Worm (Caenorhabditis elegans) whole organism, midembryonic: Measurements from ENCODE around the gene athp-2.

Experiments used
- T22C8.4 ChIP-seq: fragments of 200-800 bp; sonication (Bioruptor generic); IDR thresholded peaks from 2 replicates; pipeline ENCODE4 v1.3.6; 2022; ENCODE audit warnings: missing genetic modification characterization, missing compliant biosample characterization
- cog-1 ChIP-seq: sonication (generic microtip); optimal IDR thresholded peaks from 2 replicates; lab custom pipeline; 2016; ENCODE audit warnings: missing genetic modification characterization, missing compliant biosample characterization
- flt-1 ChIP-seq: fragments of 200-800 bp; sonication (Bioruptor generic); IDR thresholded peaks from 2 replicates; pipeline ENCODE4 v1.3.6; 2022; ENCODE audit warnings: missing genetic modification characterization, missing compliant biosample characterization
- klf-2 ChIP-seq: fragments of 200-800 bp; sonication (Bioruptor generic); conservative IDR thresholded peaks from 2 replicates; pipeline ENCODE4 v1.3.6; 2022; ENCODE audit warnings: missing genetic modification reagents, missing genetic modification characterization, missing compliant biosample characterization
- med-1 ChIP-seq: sonication (generic microtip); optimal IDR thresholded peaks from 2 replicates; lab custom pipeline; 2017; ENCODE audit warnings: missing genetic modification characterization, mild to moderate bottlenecking, missing compliant biosample characterization, antibody characterized with exemption, missing genetic modification reagents; ENCODE audit not compliant: insufficient read depth
- ref-1 ChIP-seq: fragments of 200-800 bp; sonication (Bioruptor generic); conservative IDR thresholded peaks from 2 replicates; pipeline ENCODE4 v1.3.6; 2022; ENCODE audit warnings: missing genetic modification reagents, missing genetic modification characterization, missing compliant biosample characterization
- tab-1 ChIP-seq: fragments of 200-800 bp; sonication (Bioruptor generic); IDR thresholded peaks from 2 replicates; pipeline ENCODE4 v1.3.6; 2022; ENCODE audit warnings: missing genetic modification characterization, missing compliant biosample characterization
- ztf-23 ChIP-seq: fragments of 200-800 bp; sonication (Bioruptor generic); IDR thresholded peaks from 2 replicates; pipeline ENCODE4 v1.3.6; 2022; ENCODE audit warnings: missing genetic modification reagents, missing genetic modification characterization, missing compliant biosample characterization
- ztf-29 ChIP-seq: fragments of 200-800 bp; sonication (Bioruptor generic); IDR thresholded peaks from 2 replicates; pipeline ENCODE4 v1.3.6; 2022; ENCODE audit warnings: missing genetic modification reagents, missing genetic modification characterization, missing compliant biosample characterization

Gene athp-2

DNA sequence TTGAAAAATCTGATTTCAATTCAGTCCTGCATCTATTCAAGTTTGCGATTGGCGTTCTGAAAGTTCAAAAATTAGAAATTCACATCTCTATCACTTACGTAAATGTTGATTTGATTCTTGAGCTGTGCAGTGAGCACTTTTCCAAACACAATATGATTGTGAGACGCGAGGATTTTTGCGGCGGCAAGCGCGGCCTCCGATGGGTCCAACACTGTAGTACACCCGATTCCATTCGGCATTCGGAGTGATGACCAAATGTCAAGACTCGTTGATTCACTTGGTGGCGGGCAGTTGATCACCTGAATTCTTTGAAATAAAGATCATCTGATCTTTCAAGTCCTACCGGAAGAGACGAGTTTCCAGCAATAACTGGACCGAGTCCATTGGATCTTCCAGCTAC, 29.7 kb downstream of the athp-2 start:
- no peak for TF ChIP-seq ref-1 (GFP tag; lab: Robert Waterston, UW)
- TF ChIP-seq ztf-23 (GFP tag; lab: Robert Waterston, UW): no peak
- no peak for TF ChIP-seq T22C8.4
- no peak for TF ChIP-seq med-1 (GFP tag; lab: Kevin White, UChicago)
- no peak for TF ChIP-seq klf-2 (GFP tag; lab: Robert Waterston, UW)
- no peak for TF ChIP-seq tab-1
- TF ChIP-seq ztf-29: no peak
- TF ChIP-seq cog-1 (tag; lab: Kevin White, UChicago): no peak
- TF ChIP-seq flt-1 (GFP tag; lab: Robert Waterston, UW): no peak

DNA sequence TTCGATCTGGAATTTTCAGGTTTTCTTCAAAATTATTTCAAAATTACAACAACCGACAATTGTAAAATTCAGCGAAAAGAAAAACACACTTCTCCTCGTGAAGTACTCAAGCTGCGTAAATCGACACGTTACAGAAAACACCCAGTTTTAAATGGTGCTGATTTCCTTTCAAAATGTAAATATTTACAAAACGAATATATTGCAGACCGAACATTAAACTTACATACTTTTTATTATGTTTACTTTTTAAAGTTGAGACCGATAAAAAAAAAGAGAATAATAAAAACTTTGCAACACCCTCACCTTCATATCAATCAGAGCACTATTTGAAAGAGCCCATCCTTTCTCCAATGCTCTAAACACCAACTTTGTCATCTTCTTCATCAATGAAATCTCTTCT, 30.9 kb downstream of the athp-2 start:
- TF ChIP-seq T22C8.4 (no peak), flt-1 (GFP tag; lab: Robert Waterston, UW) (no peak), ztf-29 (no peak), cog-1 (tag; lab: Kevin White, UChicago) (no peak), klf-2 (GFP tag; lab: Robert Waterston, UW) (no peak), ref-1 (GFP tag; lab: Robert Waterston, UW) (no peak), med-1 (GFP tag; lab: Kevin White, UChicago) (no peak), tab-1 (no peak), ztf-23 (GFP tag; lab: Robert Waterston, UW) (no peak)

- TF ChIP-seq tab-1: no peak
- TF ChIP-seq ztf-23 (GFP tag; lab: Robert Waterston, UW): no peak
- no peak for TF ChIP-seq T22C8.4
- TF ChIP-seq flt-1 (GFP tag; lab: Robert Waterston, UW): no peak
- no peak for TF ChIP-seq med-1 (GFP tag; lab: Kevin White, UChicago)
- TF ChIP-seq cog-1 (tag; lab: Kevin White, UChicago): no peak
- no peak for TF ChIP-seq klf-2 (GFP tag; lab: Robert Waterston, UW)
Measured at ce11 chrII:4372406-4372805, 32.4 kb downstream of the athp-2 start, which contains the start of gene paic-1. Gene paic-1, minus strand, starts transcription at chrII:4372525.

DNA sequence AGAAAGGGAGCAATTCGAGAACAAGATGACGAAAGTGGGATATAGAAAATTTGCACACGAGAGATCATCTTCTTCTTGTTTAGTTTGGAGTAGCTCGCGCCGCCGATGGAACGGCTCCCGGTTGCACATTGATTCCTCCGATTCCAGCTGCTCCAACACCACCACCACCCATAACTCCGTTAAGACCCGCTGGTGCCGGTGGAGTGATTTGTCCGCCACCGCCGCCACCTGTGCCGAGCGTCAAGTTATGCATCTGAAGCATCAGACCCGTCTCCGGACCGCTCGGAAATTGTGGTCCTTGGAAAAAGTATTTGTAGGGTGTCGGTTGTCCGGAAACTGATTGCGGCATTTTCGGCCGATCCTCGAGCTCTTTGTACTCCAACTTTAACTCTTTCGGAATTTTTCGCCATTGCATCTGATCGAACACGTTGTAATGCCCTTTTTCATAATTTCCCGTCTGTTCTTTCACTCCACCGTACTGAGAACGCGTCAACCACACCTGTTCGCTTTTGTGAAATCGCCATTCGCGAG, 33.0 kb downstream of the athp-2 start:
- TF ChIP-seq ztf-29: no peak
- no peak for TF ChIP-seq ref-1 (GFP tag; lab: Robert Waterston, UW)
- no peak for TF ChIP-seq klf-2 (GFP tag; lab: Robert Waterston, UW)
- no peak for TF ChIP-seq cog-1 (tag; lab: Kevin White, UChicago)
- no peak for TF ChIP-seq T22C8.4
- no peak for TF ChIP-seq ztf-23 (GFP tag; lab: Robert Waterston, UW)
- TF ChIP-seq tab-1: no peak
- TF ChIP-seq med-1 (GFP tag; lab: Kevin White, UChicago): no peak
- no peak for TF ChIP-seq flt-1 (GFP tag; lab: Robert Waterston, UW)

- TF ChIP-seq ztf-29 (no peak), tab-1 (no peak)
Measured at ce11 chrII:4374885-4375284, 34.9 kb downstream of the athp-2 start.

DNA sequence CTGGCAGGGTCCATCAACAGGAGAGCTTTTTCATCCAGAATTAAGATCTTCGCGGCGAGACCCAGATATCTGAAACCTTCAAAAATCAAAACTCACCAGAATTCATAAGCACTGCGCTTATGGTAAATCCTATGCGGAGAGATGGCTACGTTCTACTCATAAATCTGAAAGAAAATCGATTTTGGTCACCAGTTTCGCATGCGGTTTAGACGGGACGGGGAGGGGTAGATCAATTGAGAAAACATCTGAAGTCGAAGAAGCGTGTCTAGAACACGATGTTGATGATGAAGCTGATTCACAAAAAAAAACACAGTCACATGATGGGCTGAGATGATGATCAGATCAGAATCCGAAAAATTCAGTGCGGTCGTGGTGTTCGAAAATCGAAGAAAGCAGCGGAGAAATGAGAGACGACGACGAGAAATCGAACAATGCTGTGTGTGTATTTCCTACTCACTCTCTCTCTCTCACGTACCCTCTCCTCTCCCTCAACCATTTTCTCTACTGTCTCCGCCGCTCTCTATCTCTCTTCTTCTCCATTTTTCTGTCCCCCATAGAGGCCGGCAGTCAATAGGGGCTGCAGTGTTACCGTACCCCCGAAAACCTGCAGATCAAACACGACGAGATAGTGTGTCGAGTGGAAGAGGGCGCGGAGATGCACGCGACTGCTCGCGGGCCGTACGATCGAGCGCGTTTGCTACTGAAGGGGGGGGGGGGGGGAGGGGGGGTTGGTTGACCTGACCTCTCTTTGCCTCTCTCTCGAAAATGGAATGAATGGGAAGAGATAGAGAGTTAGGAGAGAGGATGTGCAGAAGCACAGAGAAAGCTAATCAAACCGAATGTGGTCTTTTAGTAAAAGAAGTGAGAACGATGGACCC, 36.6 kb downstream of the athp-2 start, which contains the start of gene ntl-2:
Gene ntl-2, minus strand, starts transcription at position 171 of the 878 bp plus-strand sequence.
- TF ChIP-seq ref-1 (GFP tag; lab: Robert Waterston, UW) (no peak), cog-1 (tag; lab: Kevin White, UChicago) (peak; percentile 85), tab-1 (peak; percentile 70; the same call in 1 of the 2 replicates), klf-2 (GFP tag; lab: Robert Waterston, UW) (0 out of 2 replicates have a peak, but pooled peaks have one; percentile 50), flt-1 (GFP tag; lab: Robert Waterston, UW) (peak; percentile 83; the same call in 1 of the 2 replicates), T22C8.4 (0 out of 2 replicates have a peak, but pooled peaks have one; percentile 11), ztf-23 (GFP tag; lab: Robert Waterston, UW) (peak; percentile 78), med-1 (GFP tag; lab: Kevin White, UChicago) (no peak), ztf-29 (peak; percentile 47; the same call in 1 of the 2 replicates)

DNA sequence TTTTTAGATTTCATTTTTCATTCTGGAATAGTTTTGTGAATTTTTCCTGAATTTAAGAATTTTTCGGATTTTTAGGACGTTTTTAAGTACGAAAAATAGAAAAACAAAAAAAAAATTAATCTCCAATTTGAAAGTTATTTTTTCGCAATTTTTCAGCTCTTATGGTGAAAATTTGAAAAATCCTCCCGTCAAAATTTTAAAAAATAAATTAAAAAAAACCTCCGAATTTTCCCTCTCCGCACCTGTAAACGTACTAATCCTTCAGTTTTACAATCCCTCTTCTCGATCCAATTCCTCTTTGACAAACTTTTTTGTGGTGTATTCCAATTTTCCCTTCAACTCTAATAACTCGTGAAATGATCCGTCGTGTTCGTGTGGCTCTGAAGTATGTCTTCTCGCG, 38.2 kb downstream of the athp-2 start, which contains the start of gene B0286.1:
Gene B0286.1, plus strand, starts transcription at position 301 of the 400 bp plus-strand sequence.
- TF ChIP-seq ztf-29 (no peak), ref-1 (GFP tag; lab: Robert Waterston, UW) (no peak), med-1 (GFP tag; lab: Kevin White, UChicago) (no peak), ztf-23 (GFP tag; lab: Robert Waterston, UW) (no peak), tab-1 (no peak), cog-1 (tag; lab: Kevin White, UChicago) (no peak), T22C8.4 (no peak), klf-2 (GFP tag; lab: Robert Waterston, UW) (no peak), flt-1 (GFP tag; lab: Robert Waterston, UW) (no peak)

DNA sequence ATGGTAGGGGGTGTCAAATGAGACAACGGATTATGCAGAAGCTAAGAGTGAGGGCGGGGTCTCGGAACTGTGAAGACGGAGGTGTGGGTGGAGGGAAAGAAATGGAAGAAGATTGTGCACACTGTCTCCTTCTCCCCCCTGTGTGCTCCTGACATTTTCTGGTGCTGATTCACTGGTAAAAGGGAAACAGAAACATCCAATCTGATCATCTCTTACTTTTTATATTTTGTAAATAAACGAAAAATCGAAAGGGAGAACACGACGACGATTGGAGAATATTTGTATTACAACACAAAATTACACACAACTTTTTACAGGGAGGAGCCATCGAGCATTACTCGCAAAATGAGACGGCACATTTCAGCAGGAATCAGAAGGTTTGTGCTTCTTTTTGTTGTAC, 43.3 kb downstream of the athp-2 start, which contains the start of gene fkh-6:
Gene fkh-6, minus strand, starts transcription at position 101 of the 400 bp plus-strand sequence.
- TF ChIP-seq T22C8.4: no peak
- no peak for TF ChIP-seq tab-1
- no peak for TF ChIP-seq flt-1 (GFP tag; lab: Robert Waterston, UW)
- TF ChIP-seq ztf-23 (GFP tag; lab: Robert Waterston, UW): no peak
- TF ChIP-seq med-1 (GFP tag; lab: Kevin White, UChicago): no peak
- no peak for TF ChIP-seq klf-2 (GFP tag; lab: Robert Waterston, UW)
- TF ChIP-seq cog-1 (tag; lab: Kevin White, UChicago): no peak
- TF ChIP-seq ref-1 (GFP tag; lab: Robert Waterston, UW): no peak
- no peak for TF ChIP-seq ztf-29

- TF ChIP-seq ref-1 (GFP tag; lab: Robert Waterston, UW) (no peak), ztf-23 (GFP tag; lab: Robert Waterston, UW) (no peak), tab-1 (no peak), flt-1 (GFP tag; lab: Robert Waterston, UW) (no peak), med-1 (GFP tag; lab: Kevin White, UChicago) (no peak), cog-1 (tag; lab: Kevin White, UChicago) (no peak), ztf-29 (no peak), T22C8.4 (no peak), klf-2 (GFP tag; lab: Robert Waterston, UW) (no peak)
Measured at ce11 chrII:4391072-4391471, 51.1 kb downstream of the athp-2 start.
